Worm (Caenorhabditis elegans): ENCODE measurements around the gene C45B2.8.

- TF ChIP-seq nhr-25 (tag; optimal IDR thresholded peaks at IDR 0.05; ENCODE audit: borderline replicate concordance, insufficient read depth) (no peak), lin-15B (tag; optimal IDR thresholded peaks at IDR 0.05) (no peak), ceh-32 (tag; optimal IDR thresholded peaks at IDR 0.05; ENCODE audit: poor library complexity) (no peak), mep-1 (tag; optimal IDR thresholded peaks at IDR 0.05) (peak; percentile 68)
Observed at ce11 chrX:6097551-6097950, 9.8 kb downstream of the C45B2.8 start, which contains the start of gene C15H9.4.
